Fruit fly (Drosophila melanogaster) whole organism, wandering third instar larva: ENCODE measurements around the gene Vps60.

Experiments
- HLH106 ChIP-seq: fragments of 200-800 bp; optimal IDR thresholded peaks from 3 replicates; lab custom pipeline; 2019; ENCODE audit warnings: missing biosample characterization, mild to moderate bottlenecking, missing genetic modification characterization, moderate library complexity
- Hr78 ChIP-seq: fragments of >200 bp; optimal IDR thresholded peaks from 2 replicates; lab custom pipeline; 2017; ENCODE audit warnings: missing biosample characterization, missing genetic modification characterization
- Hr83 ChIP-seq: fragments of 200-300 bp; sonication (Bioruptor generic); optimal IDR thresholded peaks from 2 replicates; lab custom pipeline; 2016; ENCODE audit warnings: missing biosample characterization, mild to moderate bottlenecking, missing genetic modification characterization, moderate library complexity; ENCODE audit not compliant: poor library complexity, severe bottlenecking
- Rel ChIP-seq, 2 experiments: fragments of 200-800 bp; sonication (Bioruptor generic) in 1 of 2; optimal IDR thresholded peaks; 2 replicates in 1 of 2; 3 replicates in 1 of 2; lab custom pipeline; 2016 to 2019; ENCODE audit warnings: mild to moderate bottlenecking in 2 of 2, missing biosample characterization in 2 of 2, missing genetic modification characterization in 2 of 2, moderate library complexity in 1 of 2
- Vsx2 ChIP-seq: fragments of 200-300, 225-300 bp; sonication (Bioruptor generic); optimal IDR thresholded peaks from 2 replicates; lab custom pipeline; 2018; ENCODE audit warnings: missing biosample characterization, missing genetic modification characterization; ENCODE audit not compliant: partially characterized antibody
- dl ChIP-seq, 2 experiments: fragments of 175-275, 200-275 bp in 1 of 2; fragments of 200-275 bp in 1 of 2; sonication (Bioruptor generic); optimal IDR thresholded peaks; lab custom pipeline; 2018; ENCODE audit warnings: mild to moderate bottlenecking in 2 of 2, missing biosample characterization in 2 of 2, missing genetic modification characterization in 2 of 2, moderate library complexity in 2 of 2; ENCODE audit not compliant: partially characterized antibody in 2 of 2, insufficient read depth in 1 of 2
- psq ChIP-seq: fragments of 200-800 bp; sonication (Bioruptor generic); optimal IDR thresholded peaks from 3 replicates; lab custom pipeline; 2017; ENCODE audit warnings: missing biosample characterization, mild to moderate bottlenecking, missing genetic modification characterization, moderate library complexity
- sage ChIP-seq: fragments of 200-800 bp; sonication (Bioruptor generic); optimal IDR thresholded peaks from 2 replicates; lab custom pipeline; 2016; ENCODE audit warnings: missing biosample characterization, mild to moderate bottlenecking, missing genetic modification characterization
- tai ChIP-seq: sonication (Bioruptor generic); optimal IDR thresholded peaks from 2 replicates; lab custom pipeline; 2016; ENCODE audit warnings: missing biosample characterization, missing genetic modification characterization

- peak; percentile 61 for TF ChIP-seq Rel (GFP tag; optimal IDR thresholded peaks at IDR 0.05; lab: Kevin White, UChicago)
- TF ChIP-seq Rel (tag; optimal IDR thresholded peaks at IDR 0.05; lab: Kevin White, UChicago) = peak; percentile 40
- no peak for TF ChIP-seq Hr78 (GFP tag; lab: Kevin White, UChicago)
- peak; percentile 69 for TF ChIP-seq sage (GFP tag; lab: Kevin White, UChicago)
- peak; percentile 75 for TF ChIP-seq psq (GFP tag; lab: Kevin White, UChicago)
- TF ChIP-seq dl (GFP tag; optimal IDR thresholded peaks at IDR 0.05; lab: Kevin White, UChicago; ENCODE audit: insufficient read depth in 1 of 2, partially characterized antibody in 2 of 2) = no peak
- TF ChIP-seq tai (GFP tag; lab: Kevin White, UChicago) = peak; percentile 72
- TF ChIP-seq Vsx2 (GFP tag; lab: Kevin White, UChicago) = no peak
- peak; percentile 95 for TF ChIP-seq HLH106 (tag; lab: Kevin White, UChicago)
- TF ChIP-seq Hr83 = no peak
Observed at dm6 chr3L:17578413-17578812, 43.0 kb downstream of the Vps60 start.
